Worm (Caenorhabditis elegans): Measurements from ENCODE around the gene dao-6.

The dao-6 gene

DNA sequence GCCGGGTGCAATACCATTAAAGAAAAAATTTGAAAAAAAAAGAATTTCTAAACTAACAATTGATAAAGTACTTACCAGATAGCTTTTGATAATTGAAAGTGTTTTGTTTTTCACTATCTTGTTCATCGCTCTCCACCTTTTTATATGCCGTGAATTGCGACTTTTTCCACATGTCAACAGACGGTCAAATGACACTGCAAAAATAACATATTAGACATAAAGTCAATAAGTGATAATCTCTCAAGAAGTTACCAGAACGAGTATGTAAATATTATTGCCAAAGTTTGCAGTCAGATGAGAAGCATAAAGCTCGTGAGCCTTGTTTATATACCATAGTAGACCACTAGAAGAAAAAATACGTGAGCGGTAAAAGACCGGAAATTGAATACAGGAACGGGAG, at the start of gene dao-6:
TSS of gene dao-6 (minus strand) at position 345 of the 400 bp plus-strand sequence.
- TF ChIP-seq unc-62 (GFP tag; optimal IDR thresholded peaks at IDR 0.05), result no peak

DNA sequence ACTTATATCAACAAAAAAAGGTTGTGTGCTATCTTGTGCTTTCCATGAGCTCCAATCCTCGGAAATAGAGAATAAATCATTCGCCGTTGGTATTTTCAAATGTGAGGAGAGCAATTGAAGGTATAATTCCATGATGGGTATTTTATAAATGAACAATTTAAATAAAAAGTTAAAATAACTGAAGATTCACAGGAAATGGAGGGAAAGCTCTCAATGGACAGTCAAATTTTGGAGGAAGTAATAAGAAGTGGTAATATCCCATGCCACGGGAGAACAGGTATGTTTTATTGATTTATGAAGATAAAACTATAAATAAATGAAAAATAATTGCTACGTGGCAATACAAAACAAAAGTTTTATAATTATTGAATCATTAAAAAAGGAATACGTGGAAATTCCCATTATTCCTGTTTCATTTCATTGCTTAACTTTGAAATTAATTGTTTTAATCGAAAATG, 47.2 kb upstream of the dao-6 start:
- no peak for TF ChIP-seq unc-62 (GFP tag; optimal IDR thresholded peaks at IDR 0.05)

ce11 chrIII:9782483-9783081, 46.6 kb upstream of the dao-6 start, which contains the start of gene R10E11.6:
TSS of gene R10E11.6 (plus strand) at chrIII:9783006.
- TF ChIP-seq unc-62 (GFP tag; optimal IDR thresholded peaks at IDR 0.05), result no peak

DNA sequence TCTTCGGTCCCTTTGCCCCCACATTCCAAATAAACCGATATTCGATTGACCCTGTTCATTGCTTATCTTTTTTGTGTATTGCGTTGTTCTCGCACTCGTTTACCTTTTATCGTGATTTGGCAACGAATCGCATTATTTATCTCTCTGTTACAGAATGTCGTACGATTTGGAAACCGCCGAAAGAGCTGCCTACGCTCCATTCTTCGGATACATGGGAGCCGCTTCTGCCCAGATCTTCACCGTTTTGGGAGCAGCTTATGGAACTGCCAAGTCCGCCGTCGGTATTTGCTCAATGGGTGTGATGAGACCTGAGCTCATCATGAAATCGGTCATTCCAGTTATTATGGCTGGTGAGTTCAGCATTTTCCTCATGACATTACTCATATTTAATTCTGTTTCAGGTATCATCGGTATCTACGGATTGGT, 46.0 kb upstream of the dao-6 start, which contains the start of gene vha-2:
TSS of gene vha-2 (plus strand) at position 154 of the 426 bp plus-strand sequence.
- TF ChIP-seq unc-62 (GFP tag; optimal IDR thresholded peaks at IDR 0.05), result no peak

DNA sequence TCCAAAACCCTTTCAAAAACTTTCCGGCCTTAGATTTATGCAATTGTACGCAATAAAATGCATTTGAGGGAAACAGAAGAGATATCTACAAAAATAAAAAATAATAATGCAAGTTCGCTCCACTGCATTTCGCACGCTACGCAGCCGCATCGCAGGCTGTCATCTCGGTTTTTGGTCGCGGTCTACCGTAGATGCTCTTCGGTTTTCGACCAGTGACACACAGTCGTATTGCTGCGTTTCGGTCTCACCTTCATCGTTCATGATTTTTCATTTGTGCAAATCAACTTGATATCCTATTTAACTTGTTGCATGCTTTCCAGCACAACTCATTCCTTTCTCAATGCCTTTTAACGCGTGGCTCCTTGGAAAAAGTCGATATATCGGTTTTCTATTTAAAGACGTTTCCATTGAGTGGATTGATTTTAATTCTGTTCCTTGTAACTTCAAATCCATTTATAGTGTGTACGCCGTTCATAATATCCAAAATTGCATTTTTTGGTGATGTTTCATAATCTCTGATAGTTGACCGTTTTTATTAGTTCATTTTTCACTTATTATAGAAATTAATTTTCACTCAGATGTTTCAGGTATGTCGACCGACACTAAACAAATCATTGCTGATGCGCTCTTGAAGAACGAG, 44.8 kb upstream of the dao-6 start, which contains the start of gene vha-1:
TSS of gene vha-1 (plus strand) at position 590 of the 640 bp plus-strand sequence.
- TF ChIP-seq unc-62 (GFP tag; optimal IDR thresholded peaks at IDR 0.05), result no peak

DNA sequence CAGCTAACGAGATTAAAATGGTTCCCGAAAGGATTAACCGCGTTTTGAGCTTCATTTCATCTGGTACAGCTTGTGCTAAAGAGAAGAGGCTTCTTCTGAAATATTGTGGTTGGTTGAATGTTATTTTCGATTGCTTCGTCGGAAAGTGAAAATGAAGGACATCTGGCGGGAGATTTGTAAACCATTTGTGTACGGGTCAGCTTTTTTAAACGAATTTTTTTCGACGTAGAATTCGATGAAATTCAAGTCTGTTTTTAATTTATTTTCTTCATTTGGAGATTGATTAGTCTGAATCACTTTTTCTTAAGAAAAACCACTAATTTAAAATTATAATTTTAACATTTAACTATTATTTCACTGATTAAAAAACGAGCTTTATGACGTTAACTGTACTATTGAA, 44.3 kb upstream of the dao-6 start, which contains the start of gene sqv-3:
TSS of gene sqv-3 (minus strand) at position 101 of the 400 bp plus-strand sequence.
- no peak for TF ChIP-seq unc-62 (GFP tag; optimal IDR thresholded peaks at IDR 0.05)

DNA sequence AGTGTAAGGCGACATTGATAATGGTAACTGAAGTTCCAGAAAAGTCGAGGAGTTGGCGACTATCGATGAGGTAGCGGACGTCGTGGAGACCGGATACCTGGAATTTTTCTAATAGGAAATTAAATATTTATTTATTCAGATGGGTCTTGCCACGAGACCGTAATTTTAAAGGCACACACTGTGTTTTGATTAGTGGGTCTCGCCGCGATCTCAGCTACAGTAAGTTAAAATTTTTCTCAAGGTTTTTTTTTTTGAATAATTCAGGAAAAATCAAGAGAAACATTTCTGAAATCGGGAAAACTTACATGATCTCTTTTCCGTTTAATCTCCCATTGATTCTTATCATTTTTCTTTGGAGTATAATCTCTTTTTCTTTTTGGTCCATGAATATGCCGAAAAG, 43.1 kb upstream of the dao-6 start:
- no peak for TF ChIP-seq unc-62 (GFP tag; optimal IDR thresholded peaks at IDR 0.05)

- no peak for TF ChIP-seq unc-62 (GFP tag; optimal IDR thresholded peaks at IDR 0.05)
Measured at ce11 chrIII:9776323-9776722, 40.3 kb upstream of the dao-6 start, which contains the start of gene usp-46. TSS of gene usp-46 (plus strand) at chrIII:9776623.

DNA sequence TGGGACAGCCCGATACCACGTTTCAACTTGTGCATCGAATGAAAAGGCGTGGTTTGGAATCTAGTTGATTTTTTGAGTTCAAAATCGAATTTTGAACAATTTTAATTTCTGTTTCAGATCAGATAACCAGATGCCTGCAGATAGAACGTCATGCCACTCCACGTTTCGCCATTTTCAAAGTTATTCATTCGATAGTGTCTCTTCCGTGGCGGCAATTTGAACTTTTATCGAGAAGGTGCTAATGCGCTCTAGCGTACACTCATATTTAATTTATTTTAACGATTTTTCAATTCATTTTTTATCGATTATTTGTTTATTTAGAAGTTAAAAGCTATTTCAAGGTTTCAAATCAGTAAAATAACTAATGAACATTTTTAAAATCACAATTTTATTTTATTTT, 39.9 kb upstream of the dao-6 start:
- no peak for TF ChIP-seq unc-62 (GFP tag; optimal IDR thresholded peaks at IDR 0.05)

DNA sequence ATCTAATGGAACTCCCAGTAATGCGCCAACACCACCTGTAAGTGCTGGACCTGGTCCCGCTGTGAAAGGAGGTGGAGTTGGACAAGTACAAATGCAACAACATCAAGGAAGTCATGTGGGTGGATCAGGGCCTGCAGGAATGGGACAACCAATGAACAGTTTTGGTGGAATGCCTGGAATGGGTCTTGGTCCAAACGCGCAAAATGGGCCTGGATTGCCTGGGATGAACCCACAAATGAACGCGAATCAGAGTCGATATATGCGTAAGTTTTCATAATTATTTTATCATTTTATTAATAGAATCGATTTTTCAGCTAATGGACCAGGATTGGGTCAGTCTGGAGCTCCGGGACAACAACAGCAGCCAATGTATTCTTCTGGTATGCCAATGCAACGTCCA, 36.4 kb upstream of the dao-6 start:
- TF ChIP-seq unc-62 (GFP tag; optimal IDR thresholded peaks at IDR 0.05), result no peak

ce11 chrIII:9770590-9770989, 34.6 kb upstream of the dao-6 start:
- no peak for TF ChIP-seq unc-62 (GFP tag; optimal IDR thresholded peaks at IDR 0.05)

DNA sequence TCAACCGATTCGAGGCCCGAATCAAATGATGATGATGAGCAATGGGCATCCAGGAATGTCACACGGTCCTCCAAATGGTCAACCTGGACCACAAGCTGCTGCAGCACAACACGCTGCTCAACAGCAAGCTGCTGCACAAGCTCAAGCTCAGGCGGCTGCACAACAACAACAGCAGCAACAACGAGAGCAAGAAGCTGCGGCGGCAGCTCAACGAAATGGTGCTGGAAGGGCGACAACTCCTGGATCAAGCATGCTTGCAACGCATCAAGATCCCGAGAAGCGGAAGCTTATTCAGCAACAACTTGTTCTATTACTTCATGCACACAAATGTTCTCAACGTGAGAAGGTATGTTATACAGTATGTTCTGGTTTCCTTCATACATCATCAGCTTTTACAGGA, 32.0 kb upstream of the dao-6 start:
- TF ChIP-seq unc-62 (GFP tag; optimal IDR thresholded peaks at IDR 0.05), result no peak

ce11 chrIII:9767095-9767494, 31.1 kb upstream of the dao-6 start:
- TF ChIP-seq unc-62 (GFP tag; optimal IDR thresholded peaks at IDR 0.05), result no peak

ce11 chrIII:9766175-9766574, 30.2 kb upstream of the dao-6 start, which contains the start of gene cbp-1:
TSS of gene cbp-1 (plus strand) at chrIII:9766509.
- no peak for TF ChIP-seq unc-62 (GFP tag; optimal IDR thresholded peaks at IDR 0.05)

- TF ChIP-seq unc-62 (GFP tag; optimal IDR thresholded peaks at IDR 0.05), result no peak
Measured at ce11 chrIII:9765465-9765900, 29.5 kb upstream of the dao-6 start.

ce11 chrIII:9764718-9765117, 28.7 kb upstream of the dao-6 start:
- TF ChIP-seq unc-62 (GFP tag; optimal IDR thresholded peaks at IDR 0.05), result no peak

All from whole organism, dauer.